Worm (Caenorhabditis elegans): ENCODE results near the gene C45H4.21.

The C45H4.21 gene

ce11 chrV:2187864-2188345 is 38.6 kb upstream of the C45H4.21 start, which contains the start of gene Y5H2B.3:
Gene Y5H2B.3, plus strand, starts transcription at chrV:2188295.
- TF ChIP-seq elt-3 (tag; optimal IDR thresholded peaks at IDR 0.05) (no peak), nfya-1 (tag; optimal IDR thresholded peaks at IDR 0.05; ENCODE audit: insufficient read depth) (peak; percentile 68)

- TF ChIP-seq pqm-1 (tag; optimal IDR thresholded peaks at IDR 0.05) (no peak), ceh-9 (tag; optimal IDR thresholded peaks at IDR 0.05) (no peak), ceh-16 (tag; optimal IDR thresholded peaks at IDR 0.05) (no peak), mml-1 (tag; optimal IDR thresholded peaks at IDR 0.05) (no peak), lin-39 (tag; optimal IDR thresholded peaks at IDR 0.05) (no peak), nhr-12 (tag; optimal IDR thresholded peaks at IDR 0.05) (no peak), nhr-67 (tag; optimal IDR thresholded peaks at IDR 0.05) (no peak), aly-2 (tag; optimal IDR thresholded peaks at IDR 0.05) (no peak), tbx-2 (tag; optimal IDR thresholded peaks at IDR 0.05) (no peak), skn-1 (tag; optimal IDR thresholded peaks at IDR 0.05) (no peak), nhr-28 (tag; optimal IDR thresholded peaks at IDR 0.05) (no peak)
Observed at ce11 chrV:2185486-2185885, 36.2 kb upstream of the C45H4.21 start.

- TF ChIP-seq ceh-16 (tag; optimal IDR thresholded peaks at IDR 0.05) (no peak), lsy-12 (tag; optimal IDR thresholded peaks at IDR 0.05) (no peak), ama-1 (optimal IDR thresholded peaks at IDR 0.05) (no peak), unc-39 (tag; optimal IDR thresholded peaks at IDR 0.05) (no peak), nhr-25 (tag; optimal IDR thresholded peaks at IDR 0.05) (no peak), nhr-76 (tag; optimal IDR thresholded peaks at IDR 0.05) (no peak), unc-62 (GFP tag; optimal IDR thresholded peaks at IDR 0.05) (no peak)
Observed at ce11 chrV:2183162-2183561, 33.8 kb upstream of the C45H4.21 start, which contains the start of gene cyp-33C2. Gene cyp-33C2, plus strand, starts transcription at chrV:2183488.

ce11 chrV:2181738-2182137 is 32.4 kb upstream of the C45H4.21 start, which contains the start of gene srbc-16:
Gene srbc-16, plus strand, starts transcription at chrV:2182038.
- TF ChIP-seq nhr-25 (tag; optimal IDR thresholded peaks at IDR 0.05) (no peak), ztf-11 (tag; optimal IDR thresholded peaks at IDR 0.05) (no peak), nhr-11 (tag; optimal IDR thresholded peaks at IDR 0.05) (no peak), nhr-43 (tag; optimal IDR thresholded peaks at IDR 0.05; ENCODE audit: poor library complexity, severe bottlenecking) (no peak), lsy-12 (tag; optimal IDR thresholded peaks at IDR 0.05) (no peak), hmg-11 (tag; optimal IDR thresholded peaks at IDR 0.05) (no peak), R02D3.7 (tag; optimal IDR thresholded peaks at IDR 0.05) (no peak), skn-1 (tag; optimal IDR thresholded peaks at IDR 0.05) (no peak), elt-3 (tag; optimal IDR thresholded peaks at IDR 0.05) (no peak), nhr-76 (tag; optimal IDR thresholded peaks at IDR 0.05) (no peak), jun-1 (tag; optimal IDR thresholded peaks at IDR 0.05) (no peak), zag-1 (tag; optimal IDR thresholded peaks at IDR 0.05) (no peak), sea-2 (GFP tag; optimal IDR thresholded peaks at IDR 0.05) (no peak), pha-4 (tag; optimal IDR thresholded peaks at IDR 0.05) (no peak), lin-39 (tag; optimal IDR thresholded peaks at IDR 0.05) (no peak), ceh-16 (tag; optimal IDR thresholded peaks at IDR 0.05) (no peak), tbx-2 (tag; optimal IDR thresholded peaks at IDR 0.05) (no peak), aly-2 (tag; optimal IDR thresholded peaks at IDR 0.05) (no peak)

ce11 chrV:2179214-2179613 is 29.9 kb upstream of the C45H4.21 start, which contains the start of gene cyp-33C1:
Gene cyp-33C1, plus strand, starts transcription at chrV:2179514.
- TF ChIP-seq elt-3 (tag; optimal IDR thresholded peaks at IDR 0.05), result no peak
- TF ChIP-seq tbx-2 (tag; optimal IDR thresholded peaks at IDR 0.05), result no peak
- TF ChIP-seq R02D3.7 (tag; optimal IDR thresholded peaks at IDR 0.05), result no peak
- no peak for TF ChIP-seq fkh-10 (GFP tag; optimal IDR thresholded peaks at IDR 0.05)
- TF ChIP-seq nhr-12 (tag; optimal IDR thresholded peaks at IDR 0.05), result no peak
- TF ChIP-seq nhr-25 (tag; optimal IDR thresholded peaks at IDR 0.05), result no peak
- no peak for TF ChIP-seq lin-39 (tag; optimal IDR thresholded peaks at IDR 0.05)
- no peak for TF ChIP-seq nhr-67 (tag; optimal IDR thresholded peaks at IDR 0.05)

ce11 chrV:2177307-2177764 is 28.0 kb upstream of the C45H4.21 start, which contains the start of gene srbc-17:
Gene srbc-17, plus strand, starts transcription at chrV:2177714.
- TF ChIP-seq mdl-1 (tag; optimal IDR thresholded peaks at IDR 0.05) (no peak), fkh-10 (GFP tag; optimal IDR thresholded peaks at IDR 0.05) (no peak), R02D3.7 (tag; optimal IDR thresholded peaks at IDR 0.05) (no peak), mml-1 (tag; optimal IDR thresholded peaks at IDR 0.05) (no peak), ceh-9 (tag; optimal IDR thresholded peaks at IDR 0.05) (no peak), nhr-12 (tag; optimal IDR thresholded peaks at IDR 0.05) (no peak), elt-2 (tag; optimal IDR thresholded peaks at IDR 0.05) (no peak), ceh-28 (tag; optimal IDR thresholded peaks at IDR 0.05) (no peak), egl-27 (tag; optimal IDR thresholded peaks at IDR 0.05) (no peak), hmg-11 (tag; optimal IDR thresholded peaks at IDR 0.05) (no peak)

All from whole organism, L3 larva.